Worm (Caenorhabditis elegans) whole organism, L1 larva: ENCODE measurements around the gene spin-4.
A peak's percentile ranks its signal among the peaks of the same experiment; 100 is the strongest.

Experiments used
- C04F5.9 ChIP-seq: sonication (generic microtip); optimal IDR thresholded peaks from 2 replicates; lab custom pipeline; 2016; ENCODE audit warnings: missing genetic modification characterization, missing compliant biosample characterization
- C34B4.2 ChIP-seq: sonication (generic microtip); optimal IDR thresholded peaks from 2 replicates; lab custom pipeline; 2017; ENCODE audit warnings: mild to moderate bottlenecking, missing genetic modification characterization, missing compliant biosample characterization
- F16B12.6 ChIP-seq: fragments of 150-350 bp; optimal IDR thresholded peaks from 2 replicates; lab custom pipeline; 2014; ENCODE audit warnings: missing biosample characterization, missing genetic modification characterization
- aha-1 ChIP-seq: fragments of 150-350 bp; optimal IDR thresholded peaks from 2 replicates; lab custom pipeline; 2014; ENCODE audit warnings: missing biosample characterization, missing genetic modification characterization
- alr-1 ChIP-seq: fragments of 200-800 bp; sonication (Bioruptor generic); optimal IDR thresholded peaks from 2 replicates; lab custom pipeline; 2018; ENCODE audit warnings: borderline replicate concordance, mild to moderate bottlenecking, missing genetic modification characterization, missing compliant biosample characterization
- ceh-82 ChIP-seq, 3 experiments: fragments of 150-350 bp in 1 of 3; sonication (generic microtip) in 2 of 3; optimal IDR thresholded peaks; 2 replicates each; lab custom pipeline; 2014 to 2017; ENCODE audit warnings: missing biosample characterization in 3 of 3, missing genetic modification characterization in 3 of 3
- ceh-88 ChIP-seq: fragments of 200-800 bp; sonication (Bioruptor generic); IDR thresholded peaks from 2 replicates; pipeline ENCODE4 v1.3.6; 2022; ENCODE audit warnings: missing genetic modification characterization, missing compliant biosample characterization
- ceh-90 ChIP-seq: sonication (generic microtip); optimal IDR thresholded peaks from 2 replicates; lab custom pipeline; 2016; ENCODE audit warnings: missing genetic modification characterization, missing compliant biosample characterization
- dsc-1 ChIP-seq: sonication (generic microtip); optimal IDR thresholded peaks from 2 replicates; lab custom pipeline; 2016; ENCODE audit warnings: mild to moderate bottlenecking, missing genetic modification characterization, missing compliant biosample characterization
- efl-3 ChIP-seq: fragments of 200-800 bp; sonication (Bioruptor generic); optimal IDR thresholded peaks from 2 replicates; lab custom pipeline; 2018; ENCODE audit warnings: mild to moderate bottlenecking, missing genetic modification characterization, missing compliant biosample characterization
- egl-13 ChIP-seq: sonication (generic microtip); optimal IDR thresholded peaks from 2 replicates; lab custom pipeline; 2016; ENCODE audit warnings: missing genotype, missing genetic modification reagents, missing genetic modification characterization, missing compliant biosample characterization
- egl-27 ChIP-seq, 2 experiments: fragments of 150-350 bp in 1 of 2; sonication (generic microtip); optimal IDR thresholded peaks; 3 replicates each; lab custom pipeline; 2017 to 2018; ENCODE audit warnings: missing biosample characterization in 2 of 2, missing genetic modification characterization in 2 of 2, missing genetic modification reagents in 2 of 2
- elt-2 ChIP-seq: sonication (generic microtip); optimal IDR thresholded peaks from 2 replicates; lab custom pipeline; 2016; ENCODE audit warnings: missing genetic modification characterization, mild to moderate bottlenecking, inconsistent platforms, missing compliant biosample characterization, missing genetic modification reagents
- elt-3 ChIP-seq, 6 experiments: fragments of 150-350 bp in 1 of 6; sonication (generic microtip); optimal IDR thresholded peaks; 2 replicates each; lab custom pipeline; 2017 to 2018; ENCODE audit warnings: missing biosample characterization in 6 of 6, missing genetic modification characterization in 6 of 6, inconsistent platforms in 1 of 6
- ets-5 ChIP-seq: fragments of 200-800 bp; sonication (Bioruptor generic); IDR thresholded peaks from 2 replicates; pipeline ENCODE4 v1.3.6; 2022; ENCODE audit warnings: missing genetic modification characterization, missing compliant biosample characterization
- fos-1 ChIP-seq: fragments of 150-350 bp; optimal IDR thresholded peaks from 2 replicates; lab custom pipeline; 2014; ENCODE audit warnings: missing biosample characterization, missing genetic modification characterization
- grh-1 ChIP-seq: fragments of 200-800 bp; sonication (Bioruptor generic); IDR thresholded peaks from 2 replicates; pipeline ENCODE4 v1.3.6; 2022; ENCODE audit warnings: missing genetic modification reagents, missing genetic modification characterization, missing compliant biosample characterization
- hlh-4 ChIP-seq: sonication (generic microtip); optimal IDR thresholded peaks from 2 replicates; lab custom pipeline; 2016; ENCODE audit warnings: mild to moderate bottlenecking, missing genetic modification characterization, missing compliant biosample characterization
- hpl-2 ChIP-seq: fragments of 150-350 bp; optimal IDR thresholded peaks from 2 replicates; lab custom pipeline; 2014; ENCODE audit warnings: missing biosample characterization, missing genetic modification reagents, missing genetic modification characterization
- irx-1 ChIP-seq: sonication (generic microtip); optimal IDR thresholded peaks from 2 replicates; lab custom pipeline; 2016; ENCODE audit warnings: missing genetic modification characterization, missing compliant biosample characterization
- jun-1 ChIP-seq: fragments of 150-350 bp; optimal IDR thresholded peaks from 2 replicates; lab custom pipeline; 2014; ENCODE audit warnings: missing biosample characterization, missing genetic modification reagents, missing genetic modification characterization
- lin-13 ChIP-seq: fragments of 150-350 bp; optimal IDR thresholded peaks from 2 replicates; lab custom pipeline; 2014; ENCODE audit warnings: missing biosample characterization, missing genetic modification reagents, missing genetic modification characterization
- lin-15B ChIP-seq: fragments of 150-350 bp; sonication (generic microtip); optimal IDR thresholded peaks from 3 replicates; lab custom pipeline; 2014; ENCODE audit warnings: missing biosample characterization, missing genetic modification characterization
- lin-35 ChIP-seq, 2 experiments: fragments of 150-350 bp; optimal IDR thresholded peaks; 2 replicates each; lab custom pipeline; 2014; ENCODE audit warnings: missing biosample characterization in 2 of 2, missing genetic modification characterization in 2 of 2, missing genetic modification reagents in 2 of 2
- lin-39 ChIP-seq: fragments of 150-350 bp; optimal IDR thresholded peaks from 2 replicates; lab custom pipeline; 2014; ENCODE audit warnings: missing biosample characterization, missing genetic modification reagents, missing genetic modification characterization
- mab-9 ChIP-seq: fragments of 200-800 bp; sonication (Bioruptor generic); IDR thresholded peaks from 2 replicates; pipeline ENCODE4 v1.3.6; 2022; ENCODE audit warnings: missing genetic modification reagents, missing genetic modification characterization, missing compliant biosample characterization
- mef-2 ChIP-seq: fragments of 150-350 bp; optimal IDR thresholded peaks from 2 replicates; lab custom pipeline; 2014; ENCODE audit warnings: missing biosample characterization, missing genetic modification characterization
- nhr-11 ChIP-seq: fragments of 150-350 bp; optimal IDR thresholded peaks from 2 replicates; lab custom pipeline; 2014; ENCODE audit warnings: missing biosample characterization, missing genetic modification characterization
- nhr-12 ChIP-seq: sonication (generic microtip); optimal IDR thresholded peaks from 2 replicates; lab custom pipeline; 2017; ENCODE audit warnings: missing biosample characterization, missing genetic modification characterization
- nhr-19 ChIP-seq: fragments of 200-800 bp; sonication (Bioruptor generic); conservative IDR thresholded peaks from 2 replicates; pipeline ENCODE4 v1.3.6; 2022; ENCODE audit warnings: missing genetic modification characterization, missing compliant biosample characterization
- nhr-237 ChIP-seq: fragments of 150-350 bp; optimal IDR thresholded peaks from 2 replicates; lab custom pipeline; 2014; ENCODE audit warnings: missing biosample characterization, missing genetic modification characterization
- nhr-47 ChIP-seq: sonication (generic microtip); optimal IDR thresholded peaks from 2 replicates; lab custom pipeline; 2016; ENCODE audit warnings: mild to moderate bottlenecking, missing genetic modification characterization, moderate library complexity, missing compliant biosample characterization
- nhr-76 ChIP-seq: sonication (generic microtip); optimal IDR thresholded peaks from 2 replicates; lab custom pipeline; 2017; ENCODE audit warnings: missing biosample characterization, missing genetic modification characterization
- nhr-77 ChIP-seq: fragments of 150-350 bp; optimal IDR thresholded peaks from 2 replicates; lab custom pipeline; 2014; ENCODE audit warnings: missing biosample characterization, missing genetic modification characterization
- nhr-85 ChIP-seq: sonication (generic microtip); peaks from one replicate; lab custom pipeline; 2016; ENCODE audit warnings: missing genetic modification characterization, inconsistent platforms, missing compliant biosample characterization
- pqm-1 ChIP-seq: sonication (generic microtip); optimal IDR thresholded peaks from 3 replicates; lab custom pipeline; 2017; ENCODE audit warnings: missing biosample characterization, missing genetic modification characterization
- skn-1 ChIP-seq: fragments of 150-350 bp; optimal IDR thresholded peaks from 2 replicates; lab custom pipeline; 2014; ENCODE audit warnings: missing biosample characterization, missing genetic modification characterization
- snu-23 ChIP-seq: sonication (generic microtip); optimal IDR thresholded peaks from 2 replicates; lab custom pipeline; 2016; ENCODE audit warnings: missing genetic modification characterization, missing compliant biosample characterization
- sox-4 ChIP-seq: sonication (generic microtip); optimal IDR thresholded peaks from 2 replicates; lab custom pipeline; 2016; ENCODE audit warnings: missing genetic modification characterization, missing compliant biosample characterization
- sup-37 ChIP-seq: fragments of 200-800 bp; sonication (Bioruptor generic); optimal IDR thresholded peaks from 2 replicates; lab custom pipeline; 2018; ENCODE audit warnings: mild to moderate bottlenecking, missing genetic modification characterization, missing compliant biosample characterization
- swsn-7 ChIP-seq: sonication (generic microtip); optimal IDR thresholded peaks from 2 replicates; lab custom pipeline; 2016; ENCODE audit warnings: missing genetic modification characterization, missing compliant biosample characterization
- tbx-2 ChIP-seq: sonication (generic microtip); optimal IDR thresholded peaks from 2 replicates; lab custom pipeline; 2016; ENCODE audit warnings: missing genetic modification characterization, missing compliant biosample characterization
- tlp-1 ChIP-seq: fragments of 150-350 bp; optimal IDR thresholded peaks from 2 replicates; lab custom pipeline; 2014; ENCODE audit warnings: missing biosample characterization, missing genetic modification characterization
- unc-30 ChIP-seq: sonication (generic microtip); optimal IDR thresholded peaks from 2 replicates; lab custom pipeline; 2017; ENCODE audit warnings: missing biosample characterization, missing genetic modification characterization
- unc-86 ChIP-seq: sonication (generic microtip); optimal IDR thresholded peaks from 2 replicates; lab custom pipeline; 2016; ENCODE audit warnings: missing genetic modification characterization, missing compliant biosample characterization
- vab-15 ChIP-seq: sonication (generic microtip); optimal IDR thresholded peaks from 2 replicates; lab custom pipeline; 2017; ENCODE audit warnings: missing genotype, mild to moderate bottlenecking, missing genetic modification characterization, missing compliant biosample characterization
- xbp-1 ChIP-seq: sonication (generic microtip); optimal IDR thresholded peaks from 2 replicates; lab custom pipeline; 2016; ENCODE audit warnings: missing genetic modification characterization, missing compliant biosample characterization
- zip-4 ChIP-seq: fragments of 200-800 bp; sonication (Bioruptor generic); optimal IDR thresholded peaks from 2 replicates; lab custom pipeline; 2018; ENCODE audit warnings: mild to moderate bottlenecking, missing genetic modification characterization, moderate library complexity, missing compliant biosample characterization
- ztf-11 ChIP-seq, 2 experiments: sonication (generic microtip); optimal IDR thresholded peaks; 2 replicates each; lab custom pipeline; 2016 to 2017; ENCODE audit warnings: missing genetic modification characterization in 2 of 2, missing biosample characterization in 1 of 2, missing compliant biosample characterization in 1 of 2

The spin-4 gene

DNA sequence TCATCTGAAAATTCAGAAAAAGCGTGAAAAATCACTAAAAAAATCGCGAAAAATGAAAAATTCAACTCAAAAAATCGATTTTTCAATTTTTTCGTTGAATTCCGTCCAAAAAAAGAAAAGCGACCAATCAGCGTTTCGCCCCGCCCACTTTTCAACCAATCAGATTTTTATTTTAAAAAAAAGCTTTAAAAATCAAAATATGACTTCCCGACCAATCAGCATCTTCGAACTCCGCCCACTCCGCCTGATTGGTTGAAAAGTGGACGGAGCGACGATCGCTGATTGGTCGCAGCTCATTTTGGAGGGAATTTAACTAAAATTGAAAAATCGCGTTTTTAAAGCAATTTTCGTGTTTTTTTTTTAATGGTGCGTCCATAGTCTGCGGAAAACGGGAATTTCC, 14.3 kb downstream of the spin-4 start:
- no peak for TF ChIP-seq ztf-11 (tag; optimal IDR thresholded peaks at IDR 0.05; lab: Kevin White, UChicago)

- no peak for TF ChIP-seq vab-15
- no peak for TF ChIP-seq ets-5 (GFP tag; lab: Robert Waterston, UW)
- TF ChIP-seq zip-4 (GFP tag; lab: Kevin White, UChicago), result no peak
- TF ChIP-seq tlp-1 (tag; lab: Kevin White, UChicago), result no peak
- TF ChIP-seq swsn-7 (tag; lab: Kevin White, UChicago), result no peak
- TF ChIP-seq C04F5.9 (tag; lab: Kevin White, UChicago), result no peak
- no peak for TF ChIP-seq lin-35 (GFP tag; optimal IDR thresholded peaks at IDR 0.05; lab: Kevin White, UChicago)
- TF ChIP-seq snu-23 (GFP tag; lab: Kevin White, UChicago), result no peak
- no peak for TF ChIP-seq F16B12.6 (tag; lab: Kevin White, UChicago)
- no peak for TF ChIP-seq mef-2 (tag; lab: Kevin White, UChicago)
- TF ChIP-seq lin-13, result no peak
- TF ChIP-seq ceh-82 (tag; optimal IDR thresholded peaks at IDR 0.05; lab: Kevin White, UChicago), result no peak
- no peak for TF ChIP-seq elt-3 (tag; optimal IDR thresholded peaks at IDR 0.05; lab: Kevin White, UChicago)
- no peak for TF ChIP-seq sup-37 (GFP tag; lab: Kevin White, UChicago)
- TF ChIP-seq nhr-77, result no peak
- TF ChIP-seq xbp-1, result no peak
- no peak for TF ChIP-seq fos-1 (tag; lab: Kevin White, UChicago)
- TF ChIP-seq nhr-85 (tag; lab: Kevin White, UChicago), result no peak
These were observed 15.1 kb downstream of the spin-4 start for ce11 chrIII:12703237-12703636.

- TF ChIP-seq efl-3 (GFP tag; lab: Kevin White, UChicago) (no peak), elt-2 (tag; lab: Kevin White, UChicago) (no peak), nhr-47 (tag; lab: Kevin White, UChicago) (peak; percentile 46), hpl-2 (GFP tag; lab: Kevin White, UChicago) (no peak), swsn-7 (tag; lab: Kevin White, UChicago) (peak; percentile 34), lin-13 (no peak), skn-1 (tag; lab: Kevin White, UChicago) (no peak), mab-9 (no peak), nhr-11 (tag; lab: Kevin White, UChicago) (no peak), alr-1 (tag; lab: Kevin White, UChicago) (no peak), tbx-2 (peak; percentile 29), tlp-1 (tag; lab: Kevin White, UChicago) (no peak), snu-23 (GFP tag; lab: Kevin White, UChicago) (peak; percentile 72), lin-35 (GFP tag; optimal IDR thresholded peaks at IDR 0.05; lab: Kevin White, UChicago) (peak; percentile 82 to 93), grh-1 (GFP tag; lab: Robert Waterston, UW) (no peak), pqm-1 (no peak), nhr-85 (tag; lab: Kevin White, UChicago) (no peak), nhr-237 (tag; lab: Kevin White, UChicago) (no peak), egl-27 (tag; optimal IDR thresholded peaks at IDR 0.05; lab: Kevin White, UChicago) (no peak), nhr-77 (no peak), nhr-12 (tag; lab: Kevin White, UChicago) (no peak), ceh-88 (no peak), lin-15B (tag; lab: Kevin White, UChicago) (no peak), F16B12.6 (tag; lab: Kevin White, UChicago) (peak; percentile 96), ceh-90 (tag; lab: Kevin White, UChicago) (no peak), elt-3 (tag; optimal IDR thresholded peaks at IDR 0.05; lab: Kevin White, UChicago) (peak in 1 of 6 experiments; percentile 59), C34B4.2 (tag; lab: Kevin White, UChicago) (no peak), jun-1 (tag; lab: Kevin White, UChicago) (no peak), aha-1 (tag; lab: Kevin White, UChicago) (no peak), xbp-1 (peak; percentile 82), nhr-19 (GFP tag; lab: Robert Waterston, UW) (no peak), dsc-1 (peak; percentile 4), zip-4 (GFP tag; lab: Kevin White, UChicago) (no peak), unc-86 (no peak), irx-1 (tag; lab: Kevin White, UChicago) (no peak), hlh-4 (tag; lab: Kevin White, UChicago) (no peak), unc-30 (no peak), egl-13 (no peak), lin-39 (no peak), ets-5 (GFP tag; lab: Robert Waterston, UW) (no peak), sox-4 (no peak), nhr-76 (tag; lab: Kevin White, UChicago) (no peak), sup-37 (GFP tag; lab: Kevin White, UChicago) (no peak)
These were observed 23.1 kb downstream of the spin-4 start, which contains the start of gene hut-1 for ce11 chrIII:12711217-12711616. TSS of gene hut-1 (plus strand) at chrIII:12711560.
